Worm (Caenorhabditis elegans) whole organism, L4 larva: Measurements from ENCODE around the gene F55C5.17.

Source experiments
- D1046.2 ChIP-seq: fragments of 200-800 bp; sonication (Bioruptor generic); IDR thresholded peaks from 2 replicates; pipeline ENCODE4 v1.3.6; 2022; ENCODE audit warnings: missing genetic modification characterization, missing compliant biosample characterization
- F26F4.8 ChIP-seq: fragments of 200-800 bp; sonication (Bioruptor generic); conservative IDR thresholded peaks from 2 replicates; pipeline ENCODE4 v1.3.6; 2022; ENCODE audit warnings: missing genetic modification characterization, missing compliant biosample characterization
- F44E2.7 ChIP-seq: fragments of 200-800 bp; sonication (Bioruptor generic); IDR thresholded peaks from 2 replicates; pipeline ENCODE4 v2.1.2; 2022; ENCODE audit warnings: missing genetic modification characterization, missing compliant biosample characterization
- F49E8.2 ChIP-seq: sonication (generic microtip); optimal IDR thresholded peaks from 2 replicates; lab custom pipeline; 2016; ENCODE audit warnings: missing compliant biosample characterization, mild to moderate bottlenecking, missing genetic modification characterization, borderline replicate concordance
- Y48G9A.11 ChIP-seq: fragments of 200-800 bp; sonication (Bioruptor generic); IDR thresholded peaks from 2 replicates; pipeline ENCODE4 v1.3.6; 2022; ENCODE audit warnings: missing genetic modification reagents, missing genetic modification characterization, missing compliant biosample characterization
- Y5F2A.4 ChIP-seq: fragments of 200-800 bp; sonication (Bioruptor generic); optimal IDR thresholded peaks from 2 replicates; lab custom pipeline; 2018; ENCODE audit warnings: mild to moderate bottlenecking, missing genetic modification characterization, missing compliant biosample characterization
- Y75B8A.6 ChIP-seq: fragments of 200-800 bp; sonication (Bioruptor generic); IDR thresholded peaks from 2 replicates; pipeline ENCODE4 v1.3.6; 2022; ENCODE audit warnings: missing genetic modification reagents, missing genetic modification characterization, missing compliant biosample characterization
- ZK337.2 ChIP-seq: fragments of 200-800 bp; sonication (Bioruptor generic); IDR thresholded peaks from 2 replicates; pipeline ENCODE4 v1.3.6; 2022; ENCODE audit warnings: missing genetic modification reagents, missing genetic modification characterization, missing compliant biosample characterization
- aly-2 ChIP-seq: sonication (generic microtip); optimal IDR thresholded peaks from 2 replicates; lab custom pipeline; 2018; ENCODE audit warnings: missing biosample characterization, missing genetic modification characterization
- arid-1 ChIP-seq: fragments of 200-800 bp; sonication (Bioruptor generic); conservative IDR thresholded peaks from 2 replicates; pipeline ENCODE4 v1.3.6; 2022; ENCODE audit warnings: missing genetic modification reagents, missing genetic modification characterization, missing compliant biosample characterization
- attf-4 ChIP-seq: sonication (generic microtip); optimal IDR thresholded peaks from 3 replicates; lab custom pipeline; 2017; ENCODE audit warnings: missing biosample characterization, missing genetic modification characterization
- ceh-20 ChIP-seq: fragments of 200-800 bp; sonication (Bioruptor generic); IDR thresholded peaks from 2 replicates; pipeline ENCODE4 v1.3.6; 2022; ENCODE audit warnings: missing genetic modification reagents, missing genetic modification characterization, missing compliant biosample characterization
- ceh-32 ChIP-seq: sonication (generic microtip); optimal IDR thresholded peaks from 2 replicates; lab custom pipeline; 2016; ENCODE audit warnings: mild to moderate bottlenecking, missing genetic modification characterization, missing compliant biosample characterization; ENCODE audit not compliant: poor library complexity
- ceh-82 ChIP-seq: sonication (generic microtip); optimal IDR thresholded peaks from 2 replicates; lab custom pipeline; 2017; ENCODE audit warnings: missing biosample characterization, missing genetic modification characterization
- ces-1 ChIP-seq: fragments of 150-350 bp; sonication (generic microtip); optimal IDR thresholded peaks from 4 replicates; lab custom pipeline; 2014; ENCODE audit warnings: missing biosample characterization, missing genetic modification reagents, missing genetic modification characterization
- daf-16 ChIP-seq, 3 experiments: sonication (generic microtip); optimal IDR thresholded peaks; 2 replicates each; lab custom pipeline; 2016 to 2017; ENCODE audit warnings: missing genetic modification characterization in 3 of 3, missing genetic modification reagents in 3 of 3, mild to moderate bottlenecking in 2 of 3, missing compliant biosample characterization in 2 of 3, missing biosample characterization in 1 of 3, moderate library complexity in 1 of 3
- daf-19 ChIP-seq: fragments of 200-800 bp; sonication (Bioruptor generic); conservative IDR thresholded peaks from 2 replicates; pipeline ENCODE4 v1.3.6; 2022; ENCODE audit warnings: missing genetic modification characterization, missing compliant biosample characterization
- daf-8 ChIP-seq: fragments of 200-800 bp; sonication (Bioruptor generic); IDR thresholded peaks from 2 replicates; pipeline ENCODE4 v1.3.6; 2022; ENCODE audit warnings: missing genetic modification characterization, missing compliant biosample characterization
- dmd-8 ChIP-seq: fragments of 200-800 bp; sonication (Bioruptor generic); IDR thresholded peaks from 2 replicates; pipeline ENCODE4 v1.3.6; 2022; ENCODE audit warnings: missing genetic modification characterization, missing compliant biosample characterization
- dpl-1 ChIP-seq: fragments of 150-350 bp; optimal IDR thresholded peaks from 2 replicates; lab custom pipeline; 2014; ENCODE audit warnings: missing biosample characterization, missing genetic modification reagents, missing genetic modification characterization
- egl-43 ChIP-seq: fragments of 200-800 bp; sonication (Bioruptor generic); IDR thresholded peaks from 2 replicates; pipeline ENCODE4 v1.3.6; 2022; ENCODE audit warnings: missing genetic modification reagents, missing genetic modification characterization, missing compliant biosample characterization
- fkh-10 ChIP-seq: fragments of 150-350 bp; optimal IDR thresholded peaks from 2 replicates; lab custom pipeline; 2014; ENCODE audit warnings: missing biosample characterization, missing genetic modification reagents, missing genetic modification characterization
- hlh-30 ChIP-seq: sonication (generic microtip); optimal IDR thresholded peaks from 2 replicates; lab custom pipeline; 2017; ENCODE audit warnings: antibody characterized with exemption, mild to moderate bottlenecking, missing genetic modification characterization, missing compliant biosample characterization; ENCODE audit not compliant: insufficient read depth
- hmg-1.1 ChIP-seq: fragments of 200-800 bp; sonication (Bioruptor generic); IDR thresholded peaks from 2 replicates; pipeline ENCODE4 v1.3.6; 2022; ENCODE audit warnings: missing genetic modification reagents, missing genetic modification characterization, missing compliant biosample characterization
- lin-1 ChIP-seq: fragments of 200-800 bp; sonication (Bioruptor generic); IDR thresholded peaks from 2 replicates; pipeline ENCODE4 v1.3.6; 2022; ENCODE audit warnings: missing genetic modification reagents, missing genetic modification characterization, missing compliant biosample characterization
- lin-13 ChIP-seq: fragments of 150-350 bp; optimal IDR thresholded peaks from 2 replicates; lab custom pipeline; 2014; ENCODE audit warnings: missing biosample characterization, missing genetic modification reagents, missing genetic modification characterization
- lin-15B ChIP-seq: fragments of 150-350 bp; sonication (generic microtip); optimal IDR thresholded peaks from 3 replicates; lab custom pipeline; 2014; ENCODE audit warnings: missing biosample characterization, missing genetic modification characterization
- lin-29 ChIP-seq: fragments of 200-800 bp; sonication (Bioruptor generic); IDR thresholded peaks from 2 replicates; pipeline ENCODE4 v1.3.6; 2022; ENCODE audit warnings: missing genetic modification reagents, missing genetic modification characterization, missing compliant biosample characterization
- lin-38 ChIP-seq: fragments of 200-800 bp; sonication (Bioruptor generic); IDR thresholded peaks from 2 replicates; pipeline ENCODE4 v1.3.6; 2022; ENCODE audit warnings: missing genetic modification reagents, missing genetic modification characterization, missing compliant biosample characterization
- lsy-2 ChIP-seq, 2 experiments: fragments of 150-350 bp in 1 of 2; sonication (generic microtip) in 1 of 2; optimal IDR thresholded peaks; 2 replicates each; lab custom pipeline; 2014 to 2017; ENCODE audit warnings: missing biosample characterization in 2 of 2, missing genetic modification characterization in 2 of 2
- madf-5 ChIP-seq, 2 experiments: fragments of 200-800 bp; sonication (Bioruptor generic); IDR thresholded peaks; 2 replicates each; pipeline ENCODE4 v1.3.6; 2022; ENCODE audit warnings: missing compliant biosample characterization in 2 of 2, missing genetic modification characterization in 2 of 2
- madf-9 ChIP-seq: fragments of 200-800 bp; sonication (Bioruptor generic); conservative IDR thresholded peaks from 2 replicates; pipeline ENCODE4 v1.3.6; 2022; ENCODE audit warnings: missing genetic modification reagents, missing genetic modification characterization, missing compliant biosample characterization
- mdl-1 ChIP-seq, 2 experiments: fragments of 150-350 bp in 1 of 2; sonication (generic microtip) in 1 of 2; optimal IDR thresholded peaks; 2 replicates each; lab custom pipeline; 2014 to 2017; ENCODE audit warnings: missing biosample characterization in 2 of 2, missing genetic modification characterization in 2 of 2
- mdt-29 ChIP-seq: fragments of 200-800 bp; sonication (Bioruptor generic); IDR thresholded peaks from 2 replicates; pipeline ENCODE4 v1.3.6; 2022; ENCODE audit warnings: missing genetic modification reagents, missing genetic modification characterization, missing compliant biosample characterization
- nhr-11 ChIP-seq: fragments of 150-350 bp; optimal IDR thresholded peaks from 2 replicates; lab custom pipeline; 2014; ENCODE audit warnings: missing biosample characterization, missing genetic modification characterization
- nhr-25 ChIP-seq: sonication (generic microtip); optimal IDR thresholded peaks from 2 replicates; lab custom pipeline; 2017; ENCODE audit warnings: missing genetic modification characterization, mild to moderate bottlenecking, missing compliant biosample characterization, antibody characterized with exemption, moderate library complexity, borderline replicate concordance; ENCODE audit not compliant: insufficient read depth
- nhr-6 ChIP-seq: fragments of 150-350 bp; optimal IDR thresholded peaks from 2 replicates; lab custom pipeline; 2014; ENCODE audit warnings: missing biosample characterization, missing genetic modification characterization
- nhr-77 ChIP-seq: fragments of 150-350 bp; optimal IDR thresholded peaks from 2 replicates; lab custom pipeline; 2014; ENCODE audit warnings: missing biosample characterization, missing genetic modification characterization
- sdz-12 ChIP-seq: fragments of 200-800 bp; sonication (Bioruptor generic); optimal IDR thresholded peaks from 2 replicates; lab custom pipeline; 2018; ENCODE audit warnings: mild to moderate bottlenecking, missing genetic modification characterization, missing compliant biosample characterization
- set-16 ChIP-seq: fragments of 200-800 bp; sonication (Bioruptor generic); IDR thresholded peaks from 2 replicates; pipeline ENCODE4 v1.3.6; 2022; ENCODE audit warnings: missing genetic modification reagents, missing genetic modification characterization, missing compliant biosample characterization
- snpc-1.2 ChIP-seq: fragments of 200-800 bp; sonication (Bioruptor generic); IDR thresholded peaks from 2 replicates; pipeline ENCODE4 v1.3.6; 2022; ENCODE audit warnings: missing genetic modification reagents, missing genetic modification characterization, missing compliant biosample characterization
- tag-97 ChIP-seq: fragments of 200-800 bp; sonication (Bioruptor generic); IDR thresholded peaks from 2 replicates; pipeline ENCODE4 v1.3.6; 2022; ENCODE audit warnings: missing genetic modification characterization, missing compliant biosample characterization
- tra-1 ChIP-seq: fragments of 200-800 bp; sonication (Bioruptor generic); IDR thresholded peaks from 2 replicates; pipeline ENCODE4 v1.3.6; 2022; ENCODE audit warnings: missing genetic modification reagents, missing genetic modification characterization, missing compliant biosample characterization
- unc-62 ChIP-seq, 3 experiments: fragments of 150-350 bp in 1 of 3; sonication (generic microtip); optimal IDR thresholded peaks in 2 of 3; peaks in 1 of 3; 1 replicate in 1 of 3; 2 replicates in 2 of 3; lab custom pipeline; 2014 to 2017; ENCODE audit warnings: missing biosample characterization in 3 of 3, missing genetic modification characterization in 3 of 3, missing genetic modification reagents in 3 of 3, missing genotype in 1 of 3
- zip-11 ChIP-seq: fragments of 200-800 bp; sonication (Bioruptor generic); IDR thresholded peaks from 2 replicates; pipeline ENCODE4 v1.3.6; 2022; ENCODE audit warnings: missing genetic modification characterization, missing compliant biosample characterization
- zip-2 ChIP-seq: fragments of 150-350 bp; optimal IDR thresholded peaks from 2 replicates; lab custom pipeline; 2014; ENCODE audit warnings: missing biosample characterization, missing genetic modification characterization
- ztf-7 ChIP-seq: fragments of 150-350 bp; optimal IDR thresholded peaks from 2 replicates; lab custom pipeline; 2014; ENCODE audit warnings: missing biosample characterization, missing genetic modification characterization

The F55C5.17 gene

ce11 chrV:12334387-12334786 lies 32.0 kb downstream of the F55C5.17 start:
- TF ChIP-seq daf-16 (GFP tag; optimal IDR thresholded peaks at IDR 0.05; lab: Kevin White, UChicago) (peak in 1 of 2 experiments; percentile 94), daf-16 (tag; optimal IDR thresholded peaks at IDR 0.05; lab: Kevin White, UChicago) (no peak), mdt-29 (no peak), nhr-11 (peak; percentile 45), hlh-30 (tag; lab: Kevin White, UChicago) (peak; percentile 24), dpl-1 (no peak), lin-13 (GFP tag; lab: Kevin White, UChicago) (no peak)
- TF ChIP-seq, all 104 proteins: peak for 3

- TF ChIP-seq F44E2.7 (GFP tag; lab: Robert Waterston, UW) (no peak), sdz-12 (no peak), tra-1 (no peak), ZK337.2 (no peak), hmg-1.1 (GFP tag; lab: Robert Waterston, UW) (no peak), attf-4 (no peak), nhr-77 (tag; lab: Kevin White, UChicago) (no peak), nhr-11 (no peak), ztf-7 (no peak), lin-1 (no peak), fkh-10 (GFP tag; lab: Kevin White, UChicago) (no peak), ceh-82 (tag; lab: Kevin White, UChicago) (no peak), lsy-2 (tag; optimal IDR thresholded peaks at IDR 0.05; lab: Kevin White, UChicago) (no peak), set-16 (GFP tag; lab: Robert Waterston, UW) (no peak), Y48G9A.11 (no peak), F49E8.2 (no peak), lin-38 (no peak), arid-1 (GFP tag; lab: Robert Waterston, UW) (no peak), Y75B8A.6 (GFP tag; lab: Robert Waterston, UW) (no peak)
Observed at ce11 chrV:12337894-12338293, 35.6 kb downstream of the F55C5.17 start, which contains the start of gene twk-13. twk-13 (minus strand) TSS chrV:12337994.

ce11 chrV:12343419-12343969 lies 41.2 kb downstream of the F55C5.17 start, which contains the start of gene tomm-20:
tomm-20 (minus strand) TSS chrV:12343469.
- TF ChIP-seq lin-15B (tag; lab: Kevin White, UChicago) (peak; percentile 50), F26F4.8 (GFP tag; lab: Robert Waterston, UW) (no peak), D1046.2 (GFP tag; lab: Robert Waterston, UW) (no peak), Y5F2A.4 (GFP tag; lab: Kevin White, UChicago) (no peak), daf-19 (GFP tag; lab: Robert Waterston, UW) (peak; percentile 66), egl-43 (GFP tag; lab: Robert Waterston, UW) (no peak), daf-8 (GFP tag; lab: Robert Waterston, UW) (no peak), dmd-8 (GFP tag; lab: Robert Waterston, UW) (no peak), ces-1 (no peak), nhr-6 (peak; percentile 100), lin-29 (GFP tag; lab: Robert Waterston, UW) (peak; percentile 84), arid-1 (GFP tag; lab: Robert Waterston, UW) (peak; percentile 55), lsy-2 (tag; optimal IDR thresholded peaks at IDR 0.05; lab: Kevin White, UChicago) (peak; percentile 71 to 96), madf-5 (GFP tag; IDR thresholded peaks at IDR 0.05; lab: Robert Waterston, UW) (no peak), madf-9 (no peak), Y75B8A.6 (GFP tag; lab: Robert Waterston, UW) (no peak), nhr-25 (tag; lab: Kevin White, UChicago) (peak; percentile 82), unc-62 (GFP tag; optimal IDR thresholded peaks at IDR 0.05 in 1 of 2; lab: Kevin White, UChicago) (peak in 1 of 2 experiments; percentile 94), unc-62 (tag; optimal IDR thresholded peaks at IDR 0.05; lab: Kevin White, UChicago) (no peak), ceh-32 (tag; lab: Kevin White, UChicago) (peak; percentile 55), aly-2 (no peak), mdl-1 (tag; optimal IDR thresholded peaks at IDR 0.05; lab: Kevin White, UChicago) (peak in 1 of 2 experiments; percentile 64), zip-2 (tag; lab: Kevin White, UChicago) (peak; percentile 37), zip-11 (GFP tag; lab: Robert Waterston, UW) (no peak), nhr-77 (tag; lab: Kevin White, UChicago) (peak; percentile 91), ceh-20 (GFP tag; lab: Robert Waterston, UW) (peak; percentile 86), snpc-1.2 (0 out of 2 replicates have a peak, but pooled peaks have one; percentile 62), tag-97 (no peak)
